Fruit fly (Drosophila melanogaster): ENCODE measurements around the gene cindr.

cindr gene

DNA sequence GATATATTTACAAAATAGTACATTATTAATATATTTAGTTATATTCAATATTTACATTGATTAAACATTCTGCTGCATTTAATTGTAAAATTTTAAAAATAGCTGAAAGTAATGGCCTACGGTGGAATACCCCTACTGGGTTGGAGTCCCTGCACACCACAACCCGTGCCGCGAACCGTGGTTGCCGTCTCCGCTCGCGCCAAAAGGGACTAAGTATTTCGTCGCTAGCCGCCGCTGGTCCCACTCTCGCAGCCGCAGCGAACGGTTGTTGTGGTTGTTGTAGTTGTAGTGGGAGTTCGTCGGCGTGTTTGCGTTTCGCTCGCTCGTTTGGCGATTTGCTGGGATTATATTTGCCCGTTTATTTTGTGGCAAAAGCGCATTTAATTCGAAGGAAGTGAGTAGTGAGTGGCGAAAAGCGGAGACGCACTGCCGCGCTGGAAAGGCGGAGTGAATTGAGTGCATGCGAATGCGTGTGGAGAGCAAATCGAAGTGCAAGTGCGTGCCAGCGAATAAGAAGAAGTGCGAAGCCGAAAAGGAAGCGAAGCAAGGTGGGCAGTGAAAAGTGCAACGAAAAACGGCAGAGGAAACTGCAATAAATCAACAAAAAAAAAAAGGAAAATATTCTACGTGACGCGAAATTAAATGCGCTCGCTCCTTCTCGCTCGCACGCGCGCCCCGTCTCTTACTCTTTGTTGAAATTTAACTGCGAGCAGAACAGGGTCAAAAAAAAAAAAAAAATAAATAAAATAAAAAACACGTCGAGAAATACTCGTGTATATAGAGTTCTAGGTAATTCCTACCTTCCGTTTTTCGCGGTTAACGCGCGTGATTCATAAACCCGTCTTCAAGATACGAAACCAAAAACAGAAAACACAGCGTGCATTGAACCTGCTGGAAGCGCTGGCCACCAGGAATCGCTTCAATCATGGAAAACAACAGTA is at the start of gene cindr:
TSS of gene cindr (plus strand) at position 272 of the 941 bp plus-strand sequence.
- TF ChIP-seq ovo (GFP tag; optimal IDR thresholded peaks at IDR 0.05) (peak; percentile 56), CG5204 (GFP tag; optimal IDR thresholded peaks at IDR 0.05) (no peak), Clk (GFP tag; optimal IDR thresholded peaks at IDR 0.05) (peak; percentile 23), pad (GFP tag; optimal IDR thresholded peaks at IDR 0.05) (peak; percentile 22), CG7101 (tag; optimal IDR thresholded peaks at IDR 0.05) (peak; percentile 51), CG33017 (tag; optimal IDR thresholded peaks at IDR 0.05) (peak; percentile 20), cnc (optimal IDR thresholded peaks at IDR 0.05) (no peak), tj (GFP tag; optimal IDR thresholded peaks at IDR 0.05) (peak; percentile 52), Crg-1 (GFP tag; optimal IDR thresholded peaks at IDR 0.05) (no peak), CG7045 (GFP tag; optimal IDR thresholded peaks at IDR 0.05) (no peak), cic (GFP tag; optimal IDR thresholded peaks at IDR 0.05) (peak; percentile 59), Mnt (GFP tag; optimal IDR thresholded peaks at IDR 0.05) (peak; percentile 74), kay (GFP tag; ENCODE audit: borderline replicate concordance) (peak; percentile 87), toe (GFP tag; optimal IDR thresholded peaks at IDR 0.05) (no peak), CG12768 (GFP tag; optimal IDR thresholded peaks at IDR 0.05) (no peak), CG14711 (tag; optimal IDR thresholded peaks at IDR 0.05) (peak; percentile 14), Hr96 (GFP tag; optimal IDR thresholded peaks at IDR 0.05) (peak; percentile 50), bab1 (GFP tag; optimal IDR thresholded peaks at IDR 0.05) (peak; percentile 69), CG11617 (GFP tag; optimal IDR thresholded peaks at IDR 0.05) (no peak), CG1620 (GFP tag; optimal IDR thresholded peaks at IDR 0.05) (no peak)

dm6 chr3R:30758725-30759714 is 49.4 kb upstream of the cindr start:
- TF ChIP-seq CG7101 (tag; optimal IDR thresholded peaks at IDR 0.05): no peak

DNA sequence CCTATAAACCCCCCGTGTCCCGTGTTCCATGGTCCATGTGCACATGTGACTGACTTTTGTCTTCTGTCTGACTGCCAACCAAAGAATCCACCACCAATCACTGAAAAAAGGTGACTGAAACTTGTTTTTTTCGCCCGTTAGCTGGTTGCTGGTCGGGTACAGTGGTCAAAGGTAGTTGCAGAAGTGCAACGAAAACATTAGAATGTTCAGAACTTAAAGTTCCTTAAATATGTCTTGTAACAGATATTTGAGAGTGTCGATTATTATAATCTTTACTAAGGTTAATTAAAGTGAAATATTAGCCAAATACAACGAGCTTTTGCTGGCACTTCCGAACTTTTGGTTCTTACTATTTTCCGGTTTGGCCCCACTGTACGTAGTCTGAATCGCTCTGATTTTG is 47.3 kb upstream of the cindr start:
- TF ChIP-seq kay (GFP tag; ENCODE audit: borderline replicate concordance): no peak

- no peak for TF ChIP-seq cnc (optimal IDR thresholded peaks at IDR 0.05)
- no peak for TF ChIP-seq CG7101 (tag; optimal IDR thresholded peaks at IDR 0.05)
- no peak for TF ChIP-seq CG5204 (GFP tag; optimal IDR thresholded peaks at IDR 0.05)
- no peak for TF ChIP-seq ovo (GFP tag; optimal IDR thresholded peaks at IDR 0.05)
- TF ChIP-seq CG14711 (tag; optimal IDR thresholded peaks at IDR 0.05): no peak
- no peak for TF ChIP-seq Mnt (GFP tag; optimal IDR thresholded peaks at IDR 0.05)
- no peak for TF ChIP-seq kay (GFP tag; ENCODE audit: borderline replicate concordance)
- no peak for TF ChIP-seq CG12768 (GFP tag; optimal IDR thresholded peaks at IDR 0.05)
These were observed 46.2 kb upstream of the cindr start for dm6 chr3R:30762230-30762629.

DNA sequence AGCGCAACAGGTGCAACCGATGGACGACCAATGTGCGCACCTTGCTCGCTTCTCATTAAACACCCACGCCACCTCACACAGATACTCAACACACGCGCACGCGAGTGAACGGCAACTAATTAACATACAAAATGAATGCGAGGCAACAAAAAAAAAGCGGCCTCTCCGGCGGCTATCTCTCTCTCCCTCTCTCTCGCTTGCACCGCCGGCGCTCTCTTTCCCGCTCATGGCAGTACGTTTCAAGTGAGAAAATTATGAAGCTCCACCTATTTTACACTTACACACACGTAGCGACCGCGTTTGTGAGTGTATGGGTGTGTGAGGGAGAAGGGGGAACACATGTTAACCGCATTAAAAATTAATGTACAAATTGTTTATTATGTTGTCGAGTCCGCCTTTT is 44.3 kb upstream of the cindr start:
- TF ChIP-seq CG14711 (tag; optimal IDR thresholded peaks at IDR 0.05) (no peak), pad (GFP tag; optimal IDR thresholded peaks at IDR 0.05) (peak; percentile 27)

DNA sequence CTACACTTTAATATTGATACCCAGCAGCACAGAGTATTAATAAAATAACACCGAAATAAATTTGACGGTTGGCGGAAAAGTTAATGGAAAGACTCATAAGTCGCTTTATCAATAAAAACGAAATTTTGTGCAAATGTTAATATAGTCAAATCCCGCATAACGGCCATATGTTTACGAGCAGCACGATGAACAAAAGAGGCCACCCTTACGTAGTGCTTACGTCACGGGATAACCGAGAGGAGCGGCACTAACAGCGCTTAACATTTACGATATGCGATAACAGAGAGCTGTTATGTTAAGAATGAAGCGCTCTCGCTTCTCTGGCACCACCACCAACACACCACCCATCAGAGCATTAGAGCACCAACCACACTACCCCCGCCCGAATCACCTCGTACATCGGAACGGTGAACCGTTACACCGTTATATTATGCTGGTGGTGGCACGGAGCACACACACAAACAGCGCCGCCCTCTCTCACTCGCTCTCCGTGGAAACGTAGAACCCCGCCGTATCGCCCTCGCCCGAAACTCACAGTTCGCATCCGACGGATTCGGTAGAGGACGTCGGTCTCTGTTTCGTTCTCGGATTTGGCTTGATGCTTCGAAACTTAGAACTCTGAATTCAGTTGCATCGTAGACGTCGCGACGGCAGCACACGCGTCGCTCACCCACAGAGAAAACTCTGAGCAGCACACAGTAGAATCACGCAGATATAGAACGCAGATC is 42.9 kb upstream of the cindr start, which contains the start of gene zfh1:
TSS of gene zfh1 (plus strand) at position 621 of the 728 bp plus-strand sequence.
- no peak for TF ChIP-seq CG5204 (GFP tag; optimal IDR thresholded peaks at IDR 0.05)
- TF ChIP-seq cic (GFP tag; optimal IDR thresholded peaks at IDR 0.05): no peak
- TF ChIP-seq CG12768 (GFP tag; optimal IDR thresholded peaks at IDR 0.05): peak; percentile 14
- TF ChIP-seq cnc (optimal IDR thresholded peaks at IDR 0.05): no peak
- TF ChIP-seq pad (GFP tag; optimal IDR thresholded peaks at IDR 0.05): peak; percentile 86

All from whole organism, adult.